Worm (Caenorhabditis elegans): ENCODE measurements around the gene F09C6.14.

Gene F09C6.14

ce11 chrV:16840961-16841360, 39.8 kb upstream of the F09C6.14 start, which contains the start of gene clec-40:
clec-40 (minus strand) TSS chrV:16841061.
- TF ChIP-seq fkh-8 (tag; optimal IDR thresholded peaks at IDR 0.05), result no peak

ce11 chrV:16842941-16843340, 37.8 kb upstream of the F09C6.14 start, which contains the start of gene clec-25:
clec-25 (plus strand) TSS chrV:16843241.
- TF ChIP-seq unc-98 (GFP tag; IDR thresholded peaks at IDR 0.05), result no peak
- no peak for TF ChIP-seq efl-3 (GFP tag; optimal IDR thresholded peaks at IDR 0.05)
- no peak for TF ChIP-seq hpl-2 (GFP tag; optimal IDR thresholded peaks at IDR 0.05)
- TF ChIP-seq swsn-7 (tag; optimal IDR thresholded peaks at IDR 0.05), result no peak
- no peak for TF ChIP-seq sox-4 (tag; optimal IDR thresholded peaks at IDR 0.05)
- TF ChIP-seq pqm-1 (tag; optimal IDR thresholded peaks at IDR 0.05), result no peak
- no peak for TF ChIP-seq ama-1 (optimal IDR thresholded peaks at IDR 0.05)
- TF ChIP-seq ceh-8 (GFP tag; optimal IDR thresholded peaks at IDR 0.05), result no peak
- TF ChIP-seq elt-2 (tag; optimal IDR thresholded peaks at IDR 0.05), result no peak
- TF ChIP-seq jun-1 (tag; optimal IDR thresholded peaks at IDR 0.05), result no peak
- TF ChIP-seq lin-13 (GFP tag; optimal IDR thresholded peaks at IDR 0.05), result no peak
- no peak for TF ChIP-seq lin-39 (tag; optimal IDR thresholded peaks at IDR 0.05)
- no peak for TF ChIP-seq Y116A8C.19 (tag; optimal IDR thresholded peaks at IDR 0.05; ENCODE audit: borderline replicate concordance)
- TF ChIP-seq lir-3 (tag; optimal IDR thresholded peaks at IDR 0.05; ENCODE audit: poor library complexity), result no peak
- TF ChIP-seq lin-35 (GFP tag; optimal IDR thresholded peaks at IDR 0.05), result no peak

DNA sequence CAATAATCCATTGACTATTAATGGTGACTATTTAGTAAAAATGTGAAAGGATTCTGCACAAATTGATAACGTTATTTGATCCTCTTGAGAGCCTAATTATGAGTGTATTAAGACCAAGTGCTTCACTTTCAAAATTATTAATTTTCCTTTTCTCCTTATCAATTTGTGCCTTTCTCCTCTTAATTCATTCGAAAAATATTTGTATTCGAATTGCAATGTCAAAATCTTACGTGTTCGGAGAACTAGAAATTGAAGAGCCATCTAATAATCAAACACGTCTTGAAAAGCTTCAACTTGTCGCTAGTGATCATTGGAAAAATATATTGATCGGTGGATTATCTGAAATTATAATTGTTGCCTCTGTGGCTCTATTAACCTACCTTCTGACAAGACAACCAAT, 32.3 kb upstream of the F09C6.14 start, which contains the start of the genes clec-36 and clec-26:
Gene clec-36 (minus strand): TSS at position 101 of the 400 bp plus-strand sequence.
Gene clec-26 (plus strand): TSS at position 114 of the 400 bp plus-strand sequence.
- no peak for TF ChIP-seq nhr-47 (tag; optimal IDR thresholded peaks at IDR 0.05)
- TF ChIP-seq nhr-84 (tag; optimal IDR thresholded peaks at IDR 0.05), result no peak
- TF ChIP-seq nhr-85 (tag), result no peak
- TF ChIP-seq fkh-10 (GFP tag; optimal IDR thresholded peaks at IDR 0.05), result no peak
- TF ChIP-seq aha-1 (tag; optimal IDR thresholded peaks at IDR 0.05), result no peak
- TF ChIP-seq unc-30 (tag; optimal IDR thresholded peaks at IDR 0.05), result no peak
- TF ChIP-seq swsn-7 (tag; optimal IDR thresholded peaks at IDR 0.05), result no peak
- no peak for TF ChIP-seq ces-1 (GFP tag; optimal IDR thresholded peaks at IDR 0.05)
- peak; percentile 44 for TF ChIP-seq elt-2 (tag; optimal IDR thresholded peaks at IDR 0.05)

ce11 chrV:16852002-16852401, 28.8 kb upstream of the F09C6.14 start, which contains the start of gene clec-37:
clec-37 (minus strand) TSS chrV:16852102.
- TF ChIP-seq skn-1 (tag; optimal IDR thresholded peaks at IDR 0.05), result no peak
- no peak for TF ChIP-seq ets-5 (GFP tag; IDR thresholded peaks at IDR 0.05)
- TF ChIP-seq unc-30 (tag; optimal IDR thresholded peaks at IDR 0.05), result no peak

DNA sequence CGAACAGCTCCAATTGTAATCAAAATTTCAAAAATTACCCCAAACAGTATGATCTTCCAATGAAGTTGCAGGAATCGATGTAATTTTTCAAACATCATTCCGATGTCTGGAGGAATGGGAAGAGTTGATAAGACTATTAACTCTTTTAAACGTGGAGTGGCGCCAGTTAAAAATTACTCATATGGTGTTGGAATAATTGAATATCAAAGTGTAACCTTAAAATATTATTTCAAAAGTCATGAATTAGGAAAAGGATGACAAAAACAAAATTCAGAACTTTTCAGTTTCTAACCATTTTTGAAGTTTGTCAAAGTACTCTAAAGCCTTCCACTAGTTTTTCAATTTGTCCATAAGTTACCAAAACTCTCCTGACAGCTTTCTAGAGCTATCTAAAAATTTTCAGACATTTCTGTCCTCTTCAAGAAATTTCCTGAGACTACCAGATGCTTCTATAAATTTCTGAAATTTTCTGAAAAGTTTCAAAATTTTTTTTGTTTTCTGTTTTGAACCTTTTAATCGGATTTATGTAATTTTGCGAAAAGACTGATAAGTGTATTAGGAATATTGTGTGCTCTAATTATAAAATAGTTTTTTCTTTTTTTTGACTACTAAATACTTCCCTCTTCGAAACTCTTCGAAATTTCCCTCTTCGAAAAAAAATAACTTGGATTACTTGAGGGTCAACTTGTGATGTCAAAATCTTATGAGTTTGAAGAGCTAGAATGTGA, 26.7 kb upstream of the F09C6.14 start, which contains the start of the genes clec-35 and clec-27:
Gene clec-35 (minus strand): TSS at position 101 of the 728 bp plus-strand sequence.
Gene clec-27 (plus strand): TSS at position 678 of the 728 bp plus-strand sequence.
- TF ChIP-seq lin-14 (GFP tag; optimal IDR thresholded peaks at IDR 0.05) (no peak), ztf-11 (tag; optimal IDR thresholded peaks at IDR 0.05) (no peak), nhr-77 (tag; optimal IDR thresholded peaks at IDR 0.05) (no peak), vab-15 (tag; optimal IDR thresholded peaks at IDR 0.05) (no peak), tlp-1 (tag; optimal IDR thresholded peaks at IDR 0.05) (no peak), ces-1 (GFP tag; optimal IDR thresholded peaks at IDR 0.05) (no peak), lir-3 (tag; optimal IDR thresholded peaks at IDR 0.05; ENCODE audit: poor library complexity) (no peak), aha-1 (tag; optimal IDR thresholded peaks at IDR 0.05) (no peak), unc-30 (tag; optimal IDR thresholded peaks at IDR 0.05) (no peak), lin-13 (GFP tag; optimal IDR thresholded peaks at IDR 0.05) (no peak), irx-1 (tag; optimal IDR thresholded peaks at IDR 0.05) (no peak), nhr-47 (tag; optimal IDR thresholded peaks at IDR 0.05) (no peak), efl-3 (GFP tag; optimal IDR thresholded peaks at IDR 0.05) (no peak), nhr-84 (tag; optimal IDR thresholded peaks at IDR 0.05) (no peak), ama-1 (optimal IDR thresholded peaks at IDR 0.05) (no peak), ceh-88 (GFP tag; IDR thresholded peaks at IDR 0.05) (no peak)

Data from whole organism, L1 larva.